Fruit fly (Drosophila melanogaster): ENCODE data around the gene DCTN1-p150.

DNA sequence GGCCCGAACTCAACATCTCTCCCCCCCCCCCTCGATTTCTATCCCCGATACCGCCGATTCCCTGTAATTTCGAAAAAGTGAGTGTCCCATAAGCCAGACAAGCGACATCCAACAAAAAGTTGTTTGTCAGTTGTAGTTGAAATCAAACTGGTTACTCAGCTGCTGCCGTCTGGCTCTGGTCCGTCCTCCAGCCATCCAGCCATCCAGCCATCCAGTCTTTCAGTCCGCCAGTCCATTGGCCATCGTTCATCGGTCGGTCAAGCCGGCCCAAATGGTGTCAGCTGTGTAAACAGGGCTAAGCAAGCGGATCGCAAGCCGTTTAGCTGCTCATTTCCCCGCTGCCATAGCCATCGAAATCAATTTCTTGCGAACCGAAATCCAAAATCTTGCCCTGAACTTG is 47.6 kb upstream of the DCTN1-p150 start:
- TF ChIP-seq pan (optimal IDR thresholded peaks at IDR 0.05) (no peak), h (GFP tag; optimal IDR thresholded peaks at IDR 0.05) (no peak), usp (GFP tag; optimal IDR thresholded peaks at IDR 0.05) (no peak), rgr (GFP tag; optimal IDR thresholded peaks at IDR 0.05) (no peak), CrebA (GFP tag; optimal IDR thresholded peaks at IDR 0.05; ENCODE audit: borderline replicate concordance) (no peak), dsf (GFP tag; optimal IDR thresholded peaks at IDR 0.05; ENCODE audit: borderline replicate concordance) (no peak), lola (GFP tag; optimal IDR thresholded peaks at IDR 0.05) (no peak), psq (GFP tag; optimal IDR thresholded peaks at IDR 0.05) (no peak), GATAd (GFP tag; optimal IDR thresholded peaks at IDR 0.05) (no peak), N (GFP tag; optimal IDR thresholded peaks at IDR 0.05) (no peak), fru (GFP tag; optimal IDR thresholded peaks at IDR 0.05) (no peak), Jra (GFP tag; optimal IDR thresholded peaks at IDR 0.05) (no peak)
